Worm (Caenorhabditis elegans): Measurements from ENCODE around the gene str-48.

DNA sequence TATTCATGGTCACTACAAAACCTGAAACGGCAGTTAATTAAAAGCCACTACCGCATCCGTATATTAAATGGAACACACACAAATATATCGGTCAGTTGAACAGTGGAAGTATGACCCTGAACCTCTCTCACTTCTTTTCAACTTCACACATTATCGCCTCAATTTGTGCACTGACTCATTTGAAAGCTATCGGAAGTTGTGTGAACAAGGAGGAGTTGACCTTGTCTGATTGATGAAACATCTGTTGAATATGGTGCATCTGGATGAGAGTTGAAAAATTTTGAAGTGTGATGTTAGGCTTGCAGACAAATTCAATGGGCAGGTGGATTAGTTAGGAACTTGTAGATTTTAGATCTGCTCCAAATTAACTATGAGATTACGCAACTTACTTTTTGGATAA is 24.4 kb upstream of the str-48 start:
- TF ChIP-seq T23F11.4 (GFP tag; optimal IDR thresholded peaks at IDR 0.05): no peak
- TF ChIP-seq sox-4 (tag; optimal IDR thresholded peaks at IDR 0.05): no peak
- no peak for TF ChIP-seq pqm-1 (tag; optimal IDR thresholded peaks at IDR 0.05)
- TF ChIP-seq ceh-9 (tag; optimal IDR thresholded peaks at IDR 0.05): no peak
- no peak for TF ChIP-seq pha-4 (tag; optimal IDR thresholded peaks at IDR 0.05)
